Worm (Caenorhabditis elegans) whole organism, young adult: ENCODE measurements around the gene C17H11.2.

Experiments
- B0261.1 ChIP-seq: sonication (generic microtip); optimal IDR thresholded peaks from 2 replicates; lab custom pipeline; 2016; ENCODE audit warnings: mild to moderate bottlenecking, missing genetic modification characterization, moderate library complexity, missing compliant biosample characterization
- B0336.3 ChIP-seq: fragments of 200-800 bp; sonication (Bioruptor generic); IDR thresholded peaks from 2 replicates; pipeline ENCODE4 v1.3.6; 2022; ENCODE audit warnings: missing genetic modification characterization, missing compliant biosample characterization
- C06A6.2 ChIP-seq: fragments of 200-800 bp; sonication (Bioruptor generic); conservative IDR thresholded peaks from 2 replicates; pipeline ENCODE4 v1.3.6; 2022; ENCODE audit warnings: missing genetic modification characterization, missing compliant biosample characterization
- D2030.7 ChIP-seq: fragments of 200-800 bp; sonication (Bioruptor generic); IDR thresholded peaks from 2 replicates; pipeline ENCODE4 v1.3.6; 2022; ENCODE audit warnings: missing genetic modification reagents, missing genetic modification characterization, missing compliant biosample characterization
- F23B12.7 ChIP-seq: sonication (generic microtip); optimal IDR thresholded peaks from 2 replicates; lab custom pipeline; 2017; ENCODE audit warnings: missing genetic modification characterization, mild to moderate bottlenecking, missing compliant biosample characterization, antibody characterized with exemption, moderate library complexity; ENCODE audit not compliant: insufficient read depth
- F39B2.1 ChIP-seq: fragments of 200-800 bp; sonication (Bioruptor generic); IDR thresholded peaks from 2 replicates; pipeline ENCODE4 v1.3.6; 2022; ENCODE audit warnings: missing genetic modification reagents, missing genetic modification characterization, missing compliant biosample characterization
- F57A8.1 ChIP-seq: fragments of 200-800 bp; sonication (Bioruptor generic); optimal IDR thresholded peaks from 2 replicates; lab custom pipeline; 2018; ENCODE audit warnings: mild to moderate bottlenecking, missing genetic modification characterization, moderate library complexity, missing compliant biosample characterization
- Y53F4B.3 ChIP-seq: fragments of 200-800 bp; sonication (Bioruptor generic); IDR thresholded peaks from 2 replicates; pipeline ENCODE4 v1.3.6; 2022; ENCODE audit warnings: missing genetic modification reagents, missing genetic modification characterization, missing compliant biosample characterization
- Y95B8A.8 ChIP-seq: fragments of 200-800 bp; sonication (Bioruptor generic); IDR thresholded peaks from 2 replicates; pipeline ENCODE4 v1.3.6; 2022; ENCODE audit warnings: missing genetic modification reagents, missing genetic modification characterization, missing compliant biosample characterization
- ama-1 ChIP-seq, 3 experiments: fragments of 150-350 bp in 1 of 3; sonication (generic microtip) in 2 of 3; optimal IDR thresholded peaks; 2 replicates each; lab custom pipeline; 2014 to 2018; ENCODE audit warnings: missing biosample characterization in 2 of 3, missing genetic modification characterization in 2 of 3, missing genetic modification reagents in 2 of 3
- aptf-2 ChIP-seq: fragments of 200-800 bp; sonication (Bioruptor generic); conservative IDR thresholded peaks from 2 replicates; pipeline ENCODE4 v1.3.6; 2022; ENCODE audit warnings: missing genetic modification reagents, missing genetic modification characterization, missing compliant biosample characterization
- aptf-3 ChIP-seq: fragments of 200-800 bp; sonication (Bioruptor generic); IDR thresholded peaks from 2 replicates; pipeline ENCODE4 v1.3.6; 2022; ENCODE audit warnings: missing genetic modification characterization, missing compliant biosample characterization
- ccch-3 ChIP-seq: fragments of 200-800 bp; sonication (Bioruptor generic); optimal IDR thresholded peaks from 2 replicates; lab custom pipeline; 2018; ENCODE audit warnings: mild to moderate bottlenecking, missing genetic modification characterization, missing compliant biosample characterization
- cebp-2 ChIP-seq: fragments of 200-800 bp; sonication (Bioruptor generic); IDR thresholded peaks from 2 replicates; pipeline ENCODE4 v1.3.6; 2022; ENCODE audit warnings: missing genetic modification characterization, missing compliant biosample characterization
- ceh-27 ChIP-seq: fragments of 200-800 bp; sonication (Bioruptor generic); optimal IDR thresholded peaks from 2 replicates; lab custom pipeline; 2018; ENCODE audit warnings: mild to moderate bottlenecking, missing genetic modification characterization, moderate library complexity, missing compliant biosample characterization
- ceh-40 ChIP-seq: fragments of 200-800 bp; sonication (Bioruptor generic); IDR thresholded peaks from 2 replicates; pipeline ENCODE4 v1.3.6; 2022; ENCODE audit warnings: missing genetic modification characterization, missing compliant biosample characterization
- ceh-58 ChIP-seq: fragments of 200-800 bp; sonication (Bioruptor generic); IDR thresholded peaks from 2 replicates; pipeline ENCODE4 v1.3.6; 2022; ENCODE audit warnings: missing genetic modification characterization, missing compliant biosample characterization
- ceh-91 ChIP-seq: fragments of 200-800 bp; sonication (Bioruptor generic); IDR thresholded peaks from 2 replicates; pipeline ENCODE4 v1.3.6; 2022; ENCODE audit warnings: missing genetic modification reagents, missing genetic modification characterization, missing compliant biosample characterization
- chd-7 ChIP-seq: sonication (generic microtip); optimal IDR thresholded peaks from 2 replicates; lab custom pipeline; 2016; ENCODE audit warnings: mild to moderate bottlenecking, missing genetic modification characterization, moderate library complexity, missing compliant biosample characterization
- die-1 ChIP-seq: sonication (generic microtip); optimal IDR thresholded peaks from 2 replicates; lab custom pipeline; 2016; ENCODE audit warnings: missing genotype, mild to moderate bottlenecking, missing genetic modification characterization, missing compliant biosample characterization
- dox-1 ChIP-seq: fragments of 200-800 bp; sonication (Bioruptor generic); IDR thresholded peaks from 2 replicates; pipeline ENCODE4 v1.3.6; 2022; ENCODE audit warnings: missing genetic modification reagents, missing genetic modification characterization, missing compliant biosample characterization
- dpff-1 ChIP-seq: sonication (generic microtip); optimal IDR thresholded peaks from 2 replicates; lab custom pipeline; 2017; ENCODE audit warnings: mild to moderate bottlenecking, missing genetic modification characterization, missing compliant biosample characterization
- efl-1 ChIP-seq: fragments of 150-350 bp; optimal IDR thresholded peaks from 2 replicates; lab custom pipeline; 2014; ENCODE audit warnings: missing biosample characterization, missing genetic modification reagents, missing genetic modification characterization
- egl-18 ChIP-seq: fragments of 200-800 bp; sonication (Bioruptor generic); IDR thresholded peaks from 2 replicates; pipeline ENCODE4 v1.3.6; 2022; ENCODE audit warnings: missing genetic modification reagents, missing genetic modification characterization, missing compliant biosample characterization
- egl-44 ChIP-seq: fragments of 200-800 bp; sonication (Bioruptor generic); IDR thresholded peaks from 2 replicates; pipeline ENCODE4 v1.3.6; 2022; ENCODE audit warnings: missing genetic modification reagents, missing genetic modification characterization, missing compliant biosample characterization
- hmg-20 ChIP-seq: fragments of 200-800 bp; sonication (Bioruptor generic); IDR thresholded peaks from 2 replicates; pipeline ENCODE4 v1.3.6; 2022; ENCODE audit warnings: missing genetic modification reagents, missing genetic modification characterization, missing compliant biosample characterization
- hsf-1 ChIP-seq: fragments of 200-800 bp; sonication (Bioruptor generic); IDR thresholded peaks from 2 replicates; pipeline ENCODE4 v1.3.6; 2022; ENCODE audit warnings: missing genetic modification reagents, missing genetic modification characterization, missing compliant biosample characterization
- let-526 ChIP-seq: fragments of 200-800 bp; sonication (Bioruptor generic); IDR thresholded peaks from 2 replicates; pipeline ENCODE4 v1.3.6; 2022; ENCODE audit warnings: missing genetic modification reagents, missing genetic modification characterization, missing compliant biosample characterization
- lin-35 ChIP-seq, 3 experiments: fragments of 150-350 bp in 2 of 3; sonication (generic microtip) in 1 of 3; optimal IDR thresholded peaks; 2 replicates each; lab custom pipeline; 2014 to 2018; ENCODE audit warnings: missing biosample characterization in 3 of 3, missing genetic modification characterization in 3 of 3, missing genetic modification reagents in 3 of 3
- lir-1 ChIP-seq: fragments of 200-800 bp; sonication (Bioruptor generic); conservative IDR thresholded peaks from 2 replicates; pipeline ENCODE4 v1.3.6; 2022; ENCODE audit warnings: missing genetic modification reagents, missing genetic modification characterization, missing compliant biosample characterization
- lsy-27 ChIP-seq: sonication (generic microtip); optimal IDR thresholded peaks from 2 replicates; lab custom pipeline; 2017; ENCODE audit warnings: missing genetic modification characterization, mild to moderate bottlenecking, missing compliant biosample characterization, antibody characterized with exemption, missing genotype, borderline replicate concordance; ENCODE audit not compliant: insufficient read depth
- madf-3 ChIP-seq: fragments of 200-800 bp; sonication (Bioruptor generic); IDR thresholded peaks from 2 replicates; pipeline ENCODE4 v1.3.6; 2022; ENCODE audit warnings: missing genetic modification reagents, missing genetic modification characterization, missing compliant biosample characterization
- madf-8 ChIP-seq: fragments of 200-800 bp; sonication (Bioruptor generic); conservative IDR thresholded peaks from 2 replicates; pipeline ENCODE4 v1.3.6; 2022; ENCODE audit warnings: missing genetic modification reagents, missing genetic modification characterization, missing compliant biosample characterization
- mes-4 ChIP-seq: sonication (generic microtip); optimal IDR thresholded peaks from 2 replicates; lab custom pipeline; 2016; ENCODE audit warnings: missing genotype, missing genetic modification characterization, missing compliant biosample characterization
- mxl-1 ChIP-seq: sonication (generic microtip); optimal IDR thresholded peaks from 2 replicates; lab custom pipeline; 2016; ENCODE audit warnings: missing genetic modification characterization, missing compliant biosample characterization
- nfya-2 ChIP-seq: fragments of 200-800 bp; sonication (Bioruptor generic); IDR thresholded peaks from 2 replicates; pipeline ENCODE4 v1.3.6; 2022; ENCODE audit warnings: missing genetic modification reagents, missing genetic modification characterization, missing compliant biosample characterization
- nhr-120 ChIP-seq: fragments of 200-800 bp; sonication (Bioruptor generic); IDR thresholded peaks from 2 replicates; pipeline ENCODE4 v1.3.6; 2022; ENCODE audit warnings: missing genetic modification characterization, missing compliant biosample characterization
- pbrm-1 ChIP-seq: fragments of 200-800 bp; sonication (Bioruptor generic); IDR thresholded peaks from 2 replicates; pipeline ENCODE4 v1.3.6; 2022; ENCODE audit warnings: missing genetic modification reagents, missing genetic modification characterization, missing compliant biosample characterization
- rcor-1 ChIP-seq: fragments of 200-800 bp; sonication (Bioruptor generic); IDR thresholded peaks from 2 replicates; pipeline ENCODE4 v1.3.6; 2022; ENCODE audit warnings: missing genetic modification reagents, missing genetic modification characterization, missing compliant biosample characterization
- rec-8 ChIP-seq, 2 experiments: sonication (generic microtip); optimal IDR thresholded peaks; 2 replicates each; lab custom pipeline; 2016; ENCODE audit warnings: mild to moderate bottlenecking in 2 of 2, missing genetic modification characterization in 2 of 2, missing genetic modification reagents in 2 of 2, missing genotype in 2 of 2, missing biosample characterization in 1 of 2, missing compliant biosample characterization in 1 of 2, moderate library complexity in 1 of 2
- rpc-1 ChIP-seq, 2 experiments: fragments of 150-350 bp in 1 of 2; sonication (generic microtip) in 1 of 2; optimal IDR thresholded peaks; 2 replicates each; lab custom pipeline; 2014 to 2018; ENCODE audit warnings: missing biosample characterization in 1 of 2, missing genetic modification characterization in 1 of 2, missing genetic modification reagents in 1 of 2, missing genotype in 1 of 2
- sdz-38 ChIP-seq: sonication (generic microtip); optimal IDR thresholded peaks from 2 replicates; lab custom pipeline; 2016; ENCODE audit warnings: missing genotype, missing genetic modification characterization, missing compliant biosample characterization
- sea-2 ChIP-seq: fragments of 200-800 bp; sonication (Bioruptor generic); IDR thresholded peaks from 2 replicates; pipeline ENCODE4 v1.3.6; 2022; ENCODE audit warnings: missing genetic modification characterization, missing compliant biosample characterization
- snpc-3.4 ChIP-seq: sonication (generic microtip); optimal IDR thresholded peaks from 2 replicates; lab custom pipeline; 2017; ENCODE audit warnings: missing genetic modification characterization, mild to moderate bottlenecking, missing compliant biosample characterization, antibody characterized with exemption, moderate library complexity, missing genotype, missing genetic modification reagents
- tbp1 ChIP-seq: fragments of 200-800 bp; sonication (Bioruptor generic); optimal IDR thresholded peaks from 2 replicates; lab custom pipeline; 2018; ENCODE audit warnings: mild to moderate bottlenecking, missing genetic modification characterization, missing compliant biosample characterization
- zfh-2 ChIP-seq: fragments of 200-800 bp; sonication (Bioruptor generic); conservative IDR thresholded peaks from 2 replicates; pipeline ENCODE4 v1.3.6; 2022; ENCODE audit warnings: missing genetic modification reagents, missing genetic modification characterization, missing compliant biosample characterization
- ztf-26 ChIP-seq: sonication (generic microtip); optimal IDR thresholded peaks from 2 replicates; lab custom pipeline; 2017; ENCODE audit warnings: missing genetic modification characterization, missing compliant biosample characterization
- ztf-28 ChIP-seq: fragments of 200-800 bp; sonication (Bioruptor generic); IDR thresholded peaks from 2 replicates; pipeline ENCODE4 v1.3.6; 2022; ENCODE audit warnings: missing genetic modification reagents, missing genetic modification characterization, missing compliant biosample characterization
- ztf-6 ChIP-seq: fragments of 200-800 bp; sonication (Bioruptor generic); IDR thresholded peaks from 2 replicates; pipeline ENCODE4 v1.3.6; 2022; ENCODE audit warnings: missing genetic modification reagents, missing genetic modification characterization, missing compliant biosample characterization

C17H11.2 gene

DNA sequence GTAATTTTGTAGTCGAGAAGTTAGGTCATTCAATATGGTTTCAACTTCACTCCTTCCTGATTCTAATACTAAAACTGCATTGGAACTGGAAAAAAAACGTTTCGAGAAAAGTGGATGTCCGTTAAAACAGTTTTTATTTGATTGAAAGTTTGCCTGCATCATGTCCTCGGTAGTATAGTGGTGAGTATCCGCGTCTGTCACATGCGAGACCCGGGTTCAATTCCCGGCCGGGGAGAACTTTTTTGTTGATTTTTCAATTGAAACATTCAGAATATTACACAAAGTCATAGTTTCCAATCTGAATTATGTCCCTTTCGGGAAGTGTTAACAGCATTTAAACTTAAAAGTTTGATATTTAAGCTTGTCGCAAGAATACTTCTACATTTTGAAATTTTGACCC is 20.7 kb upstream of the C17H11.2 start (continued):
- no peak for TF ChIP-seq aptf-2
- no peak for TF ChIP-seq F39B2.1
- TF ChIP-seq snpc-3.4 (tag; lab: Kevin White, UChicago) = no peak
- no peak for TF ChIP-seq sdz-38 (tag; lab: Kevin White, UChicago)
- no peak for TF ChIP-seq F57A8.1 (GFP tag; lab: Kevin White, UChicago)
- TF ChIP-seq rpc-1 (optimal IDR thresholded peaks at IDR 0.05; lab: Kevin White, UChicago) = peak; percentile 68
- TF ChIP-seq rpc-1 (tag; optimal IDR thresholded peaks at IDR 0.05; lab: Kevin White, UChicago) = peak; percentile 83
- TF ChIP-seq ama-1 (optimal IDR thresholded peaks at IDR 0.05; lab: Kevin White, UChicago) = no peak
- TF ChIP-seq ama-1 (GFP tag; optimal IDR thresholded peaks at IDR 0.05; lab: Kevin White, UChicago) = peak in 1 of 2 experiments; percentile 56
- TF ChIP-seq egl-44 (GFP tag; lab: Robert Waterston, UW) = no peak
- no peak for TF ChIP-seq nhr-120 (GFP tag; lab: Robert Waterston, UW)
- peak in 1 of 2 experiments; percentile 33 for TF ChIP-seq rec-8 (tag; optimal IDR thresholded peaks at IDR 0.05; lab: Kevin White, UChicago)
- TF ChIP-seq tbp1 = peak; percentile 85
- no peak for TF ChIP-seq ztf-26 (tag; lab: Kevin White, UChicago)
- TF ChIP-seq dox-1 (GFP tag; lab: Robert Waterston, UW) = 0 out of 2 replicates have a peak, but pooled peaks have one; percentile 7
- TF ChIP-seq cebp-2 = no peak
- no peak for TF ChIP-seq hsf-1
- no peak for TF ChIP-seq efl-1
- no peak for TF ChIP-seq mes-4 (tag; lab: Kevin White, UChicago)
- no peak for TF ChIP-seq Y95B8A.8 (GFP tag; lab: Robert Waterston, UW)
- TF ChIP-seq ceh-91 (GFP tag; lab: Robert Waterston, UW) = no peak
- no peak for TF ChIP-seq aptf-3 (GFP tag; lab: Robert Waterston, UW)
- TF ChIP-seq die-1 = peak; percentile 50
- peak; percentile 57; the same call in 1 of the 2 replicates for TF ChIP-seq D2030.7
- no peak for TF ChIP-seq zfh-2 (GFP tag; lab: Robert Waterston, UW)
- TF ChIP-seq dpff-1 (tag; lab: Kevin White, UChicago) = no peak
- no peak for TF ChIP-seq sea-2
- no peak for TF ChIP-seq ztf-28 (GFP tag; lab: Robert Waterston, UW)
- TF ChIP-seq pbrm-1 = no peak
- TF ChIP-seq ceh-40 = no peak
- TF ChIP-seq lin-35 (GFP tag; optimal IDR thresholded peaks at IDR 0.05; lab: Kevin White, UChicago) = no peak
- no peak for TF ChIP-seq ccch-3
- no peak for TF ChIP-seq let-526 (GFP tag; lab: Robert Waterston, UW)
- TF ChIP-seq ceh-58 (GFP tag; lab: Robert Waterston, UW) = no peak
- no peak for TF ChIP-seq madf-8
- no peak for TF ChIP-seq ztf-6 (GFP tag; lab: Robert Waterston, UW)
- no peak for TF ChIP-seq Y53F4B.3
- no peak for TF ChIP-seq madf-3 (GFP tag; lab: Robert Waterston, UW)
- TF ChIP-seq mxl-1 = no peak
- no peak for TF ChIP-seq hmg-20 (GFP tag; lab: Robert Waterston, UW)
- no peak for TF ChIP-seq lir-1 (GFP tag; lab: Robert Waterston, UW)
- TF ChIP-seq lsy-27 (tag; lab: Kevin White, UChicago) = no peak
- TF ChIP-seq F23B12.7 = no peak
- no peak for TF ChIP-seq egl-18 (GFP tag; lab: Robert Waterston, UW)
- no peak for TF ChIP-seq rcor-1
- TF ChIP-seq B0336.3 (GFP tag; lab: Robert Waterston, UW) = no peak
- no peak for TF ChIP-seq chd-7 (tag; lab: Kevin White, UChicago)
- TF ChIP-seq nfya-2 = no peak
- TF ChIP-seq ceh-27 = no peak
- TF ChIP-seq C06A6.2 (GFP tag; lab: Robert Waterston, UW) = no peak
- TF ChIP-seq B0261.1 = peak; percentile 72
